Fruit fly (Drosophila melanogaster) whole organism, pupa: Measurements from ENCODE around the gene AstA-R1.

Experiments
- CG10348 ChIP-seq: fragments of 200-800 bp; sonication (Bioruptor generic); IDR thresholded peaks from 2 replicates; pipeline ENCODE4 v1.3.6; 2022; ENCODE audit warnings: missing biosample characterization, missing genetic modification characterization
- CG12605 ChIP-seq: fragments of 200-800 bp; sonication (Bioruptor generic); IDR thresholded peaks from 2 replicates; pipeline ENCODE4 v1.3.6; 2022; ENCODE audit warnings: missing biosample characterization, missing genetic modification characterization
- CG13204 ChIP-seq: fragments of 200-800 bp; sonication (Bioruptor generic); optimal IDR thresholded peaks from 2 replicates; lab custom pipeline; 2018; ENCODE audit warnings: missing biosample characterization, mild to moderate bottlenecking, missing genetic modification characterization, moderate library complexity
- CG14655 ChIP-seq: fragments of 200-800 bp; sonication (Bioruptor generic); optimal IDR thresholded peaks from 3 replicates; lab custom pipeline; 2017; ENCODE audit warnings: mild to moderate bottlenecking, missing biosample characterization, missing genetic modification reagents, missing genetic modification characterization
- CG15710 ChIP-seq: fragments of 200-800 bp; sonication (Bioruptor generic); optimal IDR thresholded peaks from 2 replicates; lab custom pipeline; 2018; ENCODE audit warnings: missing biosample characterization, mild to moderate bottlenecking, missing genetic modification characterization, moderate library complexity
- CG17806 ChIP-seq: fragments of 200-800 bp; sonication (Bioruptor generic); optimal IDR thresholded peaks from 2 replicates; lab custom pipeline; 2018; ENCODE audit warnings: missing biosample characterization, mild to moderate bottlenecking, missing genetic modification characterization, moderate library complexity
- CG32121 ChIP-seq: fragments of 200-800 bp; sonication (Bioruptor generic); IDR thresholded peaks from 2 replicates; pipeline ENCODE4 v1.3.6; 2022; ENCODE audit warnings: missing biosample characterization, missing genetic modification characterization
- CG34367 ChIP-seq: fragments of 200-800 bp; sonication (Bioruptor generic); optimal IDR thresholded peaks from 2 replicates; lab custom pipeline; 2018; ENCODE audit warnings: missing biosample characterization, mild to moderate bottlenecking, missing genetic modification characterization
- CG4496 ChIP-seq: fragments of 200-800 bp; sonication (Bioruptor generic); IDR thresholded peaks from 3 replicates; pipeline ENCODE4 v1.3.6; 2022; ENCODE audit warnings: missing biosample characterization, missing genetic modification characterization
- CG8159 ChIP-seq: fragments of 200-800 bp; sonication (Bioruptor generic); optimal IDR thresholded peaks from 3 replicates; lab custom pipeline; 2018; ENCODE audit warnings: missing biosample characterization, mild to moderate bottlenecking, missing genetic modification characterization, moderate library complexity
- CG8301 ChIP-seq: fragments of 200-800 bp; sonication (Bioruptor generic); optimal IDR thresholded peaks from 2 replicates; lab custom pipeline; 2018; ENCODE audit warnings: missing biosample characterization, mild to moderate bottlenecking, missing genetic modification characterization
- CG9948 ChIP-seq: fragments of 200-800 bp; sonication (Bioruptor generic); optimal IDR thresholded peaks from 2 replicates; lab custom pipeline; 2018; ENCODE audit warnings: missing biosample characterization, mild to moderate bottlenecking, missing genetic modification characterization, moderate library complexity
- D1 ChIP-seq: fragments of 200-800 bp; sonication (Bioruptor generic); optimal IDR thresholded peaks from 2 replicates; lab custom pipeline; 2018; ENCODE audit warnings: missing biosample characterization, mild to moderate bottlenecking, missing genetic modification characterization, moderate library complexity
- EcR ChIP-seq: fragments of 200-800 bp; sonication (Bioruptor generic); optimal IDR thresholded peaks from 3 replicates; lab custom pipeline; 2019; ENCODE audit warnings: missing biosample characterization, missing genetic modification characterization, mild to moderate bottlenecking, moderate library complexity, missing genetic modification reagents
- Ets98B ChIP-seq: fragments of 200-800 bp; sonication (Bioruptor generic); IDR thresholded peaks from 2 replicates; pipeline ENCODE4 v1.3.6; 2022; ENCODE audit warnings: missing biosample characterization, missing genetic modification characterization
- Pif1A ChIP-seq: fragments of 200-800 bp; sonication (Bioruptor generic); optimal IDR thresholded peaks from 3 replicates; lab custom pipeline; 2016; ENCODE audit warnings: missing biosample characterization, missing genetic modification characterization
- Pif1B ChIP-seq: fragments of 200-800 bp; sonication (Bioruptor generic); optimal IDR thresholded peaks from 3 replicates; lab custom pipeline; 2016; ENCODE audit warnings: missing biosample characterization, missing genetic modification characterization
- Snoo ChIP-seq: fragments of 200-800 bp; sonication (Bioruptor generic); optimal IDR thresholded peaks from 3 replicates; lab custom pipeline; 2017; ENCODE audit warnings: missing biosample characterization, mild to moderate bottlenecking, missing genetic modification characterization, inconsistent platforms
- fd96Ca ChIP-seq: fragments of 200-800 bp; sonication (Bioruptor generic); IDR thresholded peaks from 3 replicates; pipeline ENCODE4 v1.3.6; 2022; ENCODE audit warnings: missing biosample characterization, missing genetic modification characterization
- gl ChIP-seq: fragments of 200-800 bp; sonication (Bioruptor generic); optimal IDR thresholded peaks from 2 replicates; lab custom pipeline; 2018; ENCODE audit warnings: missing biosample characterization, mild to moderate bottlenecking, missing genetic modification characterization
- rn ChIP-seq: fragments of 200-800 bp; sonication (Bioruptor generic); IDR thresholded peaks from 2 replicates; pipeline ENCODE4 v1.3.6; 2022; ENCODE audit warnings: missing biosample characterization, missing genetic modification characterization

Gene AstA-R1

dm6 chrX:3673710-3674344 is 99.5 kb downstream of the AstA-R1 start:
- TF ChIP-seq Pif1B: peak; percentile 82
- TF ChIP-seq Pif1A (GFP tag; lab: Kevin White, UChicago): peak; percentile 78
- peak; percentile 77 for TF ChIP-seq CG14655 (GFP tag; lab: Kevin White, UChicago)
- TF ChIP-seq CG9948 (tag; lab: Kevin White, UChicago): peak; percentile 65
- peak; percentile 89 for TF ChIP-seq CG4496
- TF ChIP-seq EcR (GFP tag; lab: Kevin White, UChicago): peak; percentile 93
- TF ChIP-seq fd96Ca (GFP tag; lab: Robert Waterston, UW): peak; percentile 83; the same call in 2 of the 3 replicates
- TF ChIP-seq Snoo (tag; lab: Kevin White, UChicago): peak; percentile 44
- peak; percentile 75 for TF ChIP-seq CG34367 (tag; lab: Kevin White, UChicago)
- TF ChIP-seq CG8159: peak; percentile 78
- peak; percentile 75 for TF ChIP-seq CG12605
- TF ChIP-seq D1: no peak
- TF ChIP-seq gl (tag; lab: Kevin White, UChicago): peak; percentile 58
- peak; percentile 76 for TF ChIP-seq CG15710 (tag; lab: Kevin White, UChicago)
- peak; percentile 77 for TF ChIP-seq CG17806 (tag; lab: Kevin White, UChicago)
- TF ChIP-seq CG8301 (tag; lab: Kevin White, UChicago): peak; percentile 69
- peak; percentile 86 for TF ChIP-seq Ets98B (GFP tag; lab: Robert Waterston, UW)
- TF ChIP-seq CG10348: 0 out of 2 replicates have a peak, but pooled peaks have one; percentile 32
- peak; percentile 45 for TF ChIP-seq CG13204 (GFP tag; lab: Kevin White, UChicago)
- TF ChIP-seq CG32121: peak; percentile 82
- peak; percentile 56; the same call in 1 of the 2 replicates for TF ChIP-seq rn (GFP tag; lab: Robert Waterston, UW)

dm6 chrX:3674829-3675228 is 100.5 kb downstream of the AstA-R1 start:
- no peak for TF ChIP-seq Snoo (tag; lab: Kevin White, UChicago)
- no peak for TF ChIP-seq CG10348

DNA sequence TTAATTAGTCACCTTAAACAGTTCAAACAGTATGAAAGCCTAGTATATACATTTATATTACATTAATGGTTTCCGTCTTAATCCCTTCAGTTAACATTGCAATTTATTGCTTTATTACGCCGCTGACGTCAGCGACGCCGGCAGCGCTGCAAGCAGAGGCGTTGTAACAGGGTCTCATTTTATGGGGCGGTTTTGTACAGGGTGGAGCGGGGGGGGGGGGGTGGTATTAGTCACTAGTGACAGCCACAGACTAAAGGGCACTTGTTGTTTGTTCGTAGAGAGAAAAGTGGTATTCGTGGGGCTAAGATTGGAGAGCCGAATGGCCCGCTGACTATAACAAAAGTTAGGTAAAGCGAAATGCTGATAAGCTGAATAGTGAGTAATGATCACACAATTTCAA is 101.2 kb downstream of the AstA-R1 start:
- peak; percentile 10 for TF ChIP-seq CG13204 (GFP tag; lab: Kevin White, UChicago)
- peak; percentile 5 for TF ChIP-seq EcR (GFP tag; lab: Kevin White, UChicago)
- no peak for TF ChIP-seq CG9948 (tag; lab: Kevin White, UChicago)
- TF ChIP-seq Pif1B: no peak
- TF ChIP-seq CG4496: 0 out of 3 replicates have a peak, but pooled peaks have one; percentile 9
- TF ChIP-seq D1: no peak

- TF ChIP-seq rn (GFP tag; lab: Robert Waterston, UW): no peak
- TF ChIP-seq CG4496: peak; percentile 71; the same call in 2 of the 3 replicates
- TF ChIP-seq CG10348: no peak
- TF ChIP-seq gl (tag; lab: Kevin White, UChicago): peak; percentile 78
- TF ChIP-seq Ets98B (GFP tag; lab: Robert Waterston, UW): peak; percentile 46; the same call in 1 of the 2 replicates
- TF ChIP-seq fd96Ca (GFP tag; lab: Robert Waterston, UW): 0 out of 3 replicates have a peak, but pooled peaks have one; percentile 25
- peak; percentile 34 for TF ChIP-seq CG8159
- peak; percentile 61 for TF ChIP-seq Pif1B
- no peak for TF ChIP-seq Snoo (tag; lab: Kevin White, UChicago)
- peak; percentile 26 for TF ChIP-seq Pif1A (GFP tag; lab: Kevin White, UChicago)
- peak; percentile 23 for TF ChIP-seq CG8301 (tag; lab: Kevin White, UChicago)
- TF ChIP-seq EcR (GFP tag; lab: Kevin White, UChicago): peak; percentile 94
- peak; percentile 43; the same call in 1 of the 2 replicates for TF ChIP-seq CG32121
- peak; percentile 49 for TF ChIP-seq CG15710 (tag; lab: Kevin White, UChicago)
- TF ChIP-seq CG13204 (GFP tag; lab: Kevin White, UChicago): peak; percentile 3
- TF ChIP-seq D1: no peak
- peak; percentile 31 for TF ChIP-seq CG14655 (GFP tag; lab: Kevin White, UChicago)
- TF ChIP-seq CG17806 (tag; lab: Kevin White, UChicago): peak; percentile 7
- TF ChIP-seq CG34367 (tag; lab: Kevin White, UChicago): peak; percentile 27
- peak; percentile 60 for TF ChIP-seq CG12605
- no peak for TF ChIP-seq CG9948 (tag; lab: Kevin White, UChicago)
- TF ChIP-seq, all 21 proteins: peak for 16
Measured at dm6 chrX:3676469-3677155, 102.3 kb downstream of the AstA-R1 start.

DNA sequence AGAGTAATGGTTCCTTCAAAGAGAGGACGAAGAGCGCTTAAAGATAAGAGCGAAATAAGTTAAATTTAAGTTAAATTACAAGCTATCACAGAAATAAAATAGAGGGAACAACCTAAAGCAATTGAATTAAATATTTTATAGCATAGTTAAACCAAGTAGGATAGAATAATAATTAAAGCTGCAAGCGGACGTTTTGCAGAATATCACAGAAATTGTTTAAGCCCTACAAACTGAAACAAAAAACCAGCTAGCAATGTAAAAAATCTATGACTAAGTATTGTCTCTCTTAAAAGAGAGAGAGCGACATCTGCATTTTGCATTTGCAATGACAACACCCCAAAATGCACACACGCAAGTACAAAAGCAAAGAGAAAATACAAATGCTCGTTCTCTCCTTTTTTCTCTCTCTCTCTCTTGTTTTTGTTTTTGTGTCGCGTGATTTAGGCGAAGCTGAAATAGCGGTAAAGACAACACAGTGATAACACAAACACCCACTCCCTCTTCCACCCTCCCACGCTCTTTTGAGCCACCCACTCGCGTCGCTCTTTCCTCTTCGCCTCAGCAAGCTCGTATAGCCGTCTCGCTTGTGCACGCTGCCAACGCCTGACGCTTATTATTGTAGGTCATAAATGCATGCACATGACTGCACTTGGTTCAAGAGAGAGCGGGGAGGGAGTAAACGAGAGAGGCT is 103.0 kb downstream of the AstA-R1 start:
- no peak for TF ChIP-seq CG8301 (tag; lab: Kevin White, UChicago)
- TF ChIP-seq CG32121: peak; percentile 50
- TF ChIP-seq CG8159: no peak
- TF ChIP-seq EcR (GFP tag; lab: Kevin White, UChicago): peak; percentile 88
- peak; percentile 66; the same call in 1 of the 2 replicates for TF ChIP-seq Ets98B (GFP tag; lab: Robert Waterston, UW)
- no peak for TF ChIP-seq CG17806 (tag; lab: Kevin White, UChicago)
- no peak for TF ChIP-seq CG14655 (GFP tag; lab: Kevin White, UChicago)
- TF ChIP-seq CG4496: no peak; the same call in 2 of the 3 replicates
- no peak for TF ChIP-seq CG9948 (tag; lab: Kevin White, UChicago)
- TF ChIP-seq gl (tag; lab: Kevin White, UChicago): peak; percentile 74
- no peak for TF ChIP-seq CG10348
- no peak for TF ChIP-seq CG15710 (tag; lab: Kevin White, UChicago)
- TF ChIP-seq Pif1A (GFP tag; lab: Kevin White, UChicago): no peak
- no peak for TF ChIP-seq CG34367 (tag; lab: Kevin White, UChicago)
- no peak for TF ChIP-seq Snoo (tag; lab: Kevin White, UChicago)
- TF ChIP-seq Pif1B: no peak
- TF ChIP-seq D1: no peak
- TF ChIP-seq CG12605: peak; percentile 44
- TF ChIP-seq CG13204 (GFP tag; lab: Kevin White, UChicago): peak; percentile 45
- no peak for TF ChIP-seq rn (GFP tag; lab: Robert Waterston, UW)
- TF ChIP-seq fd96Ca (GFP tag; lab: Robert Waterston, UW): peak; percentile 71; the same call in 2 of the 3 replicates
